Fruit fly (Drosophila melanogaster) whole organism, wandering third instar larva: Measurements from ENCODE around the gene CG13250.

Experiments used
- Dif ChIP-seq: fragments of 200-275, 200-300 bp; sonication (Bioruptor generic); optimal IDR thresholded peaks from 2 replicates; lab custom pipeline; 2018; ENCODE audit warnings: missing biosample characterization, missing genetic modification characterization; ENCODE audit not compliant: partially characterized antibody
- GATAd ChIP-seq: sonication (Bioruptor generic); optimal IDR thresholded peaks from 2 replicates; lab custom pipeline; 2016; ENCODE audit warnings: missing biosample characterization, missing genetic modification characterization
- Hr78 ChIP-seq: fragments of >200 bp; optimal IDR thresholded peaks from 2 replicates; lab custom pipeline; 2017; ENCODE audit warnings: missing biosample characterization, missing genetic modification characterization
- Hr83 ChIP-seq: fragments of 200-300 bp; sonication (Bioruptor generic); optimal IDR thresholded peaks from 2 replicates; lab custom pipeline; 2016; ENCODE audit warnings: missing biosample characterization, mild to moderate bottlenecking, missing genetic modification characterization, moderate library complexity; ENCODE audit not compliant: poor library complexity, severe bottlenecking
- Myc ChIP-seq: fragments of >200 bp; optimal IDR thresholded peaks from 2 replicates; lab custom pipeline; 2017
- Rel ChIP-seq, 2 experiments: fragments of 200-800 bp; sonication (Bioruptor generic) in 1 of 2; optimal IDR thresholded peaks; 2 replicates in 1 of 2; 3 replicates in 1 of 2; lab custom pipeline; 2016 to 2019; ENCODE audit warnings: mild to moderate bottlenecking in 2 of 2, missing biosample characterization in 2 of 2, missing genetic modification characterization in 2 of 2, moderate library complexity in 1 of 2
- br ChIP-seq: fragments of 200-800 bp; sonication (Bioruptor generic); optimal IDR thresholded peaks from 2 replicates; lab custom pipeline; 2016; ENCODE audit warnings: missing biosample characterization, missing genetic modification characterization
- dsf ChIP-seq: sonication (Bioruptor generic); optimal IDR thresholded peaks from 2 replicates; lab custom pipeline; 2016; ENCODE audit warnings: missing biosample characterization, missing genetic modification characterization, borderline replicate concordance
- h ChIP-seq: fragments of 200-800 bp; sonication (Bioruptor generic); optimal IDR thresholded peaks from 3 replicates; lab custom pipeline; 2016; ENCODE audit warnings: missing biosample characterization, mild to moderate bottlenecking, missing genetic modification characterization
- psq ChIP-seq: fragments of 200-800 bp; sonication (Bioruptor generic); optimal IDR thresholded peaks from 3 replicates; lab custom pipeline; 2017; ENCODE audit warnings: missing biosample characterization, mild to moderate bottlenecking, missing genetic modification characterization, moderate library complexity
- sage ChIP-seq: fragments of 200-800 bp; sonication (Bioruptor generic); optimal IDR thresholded peaks from 2 replicates; lab custom pipeline; 2016; ENCODE audit warnings: missing biosample characterization, mild to moderate bottlenecking, missing genetic modification characterization
- usp ChIP-seq: fragments of >200 bp; optimal IDR thresholded peaks from 2 replicates; lab custom pipeline; 2017; ENCODE audit warnings: missing biosample characterization, missing genetic modification characterization

DNA sequence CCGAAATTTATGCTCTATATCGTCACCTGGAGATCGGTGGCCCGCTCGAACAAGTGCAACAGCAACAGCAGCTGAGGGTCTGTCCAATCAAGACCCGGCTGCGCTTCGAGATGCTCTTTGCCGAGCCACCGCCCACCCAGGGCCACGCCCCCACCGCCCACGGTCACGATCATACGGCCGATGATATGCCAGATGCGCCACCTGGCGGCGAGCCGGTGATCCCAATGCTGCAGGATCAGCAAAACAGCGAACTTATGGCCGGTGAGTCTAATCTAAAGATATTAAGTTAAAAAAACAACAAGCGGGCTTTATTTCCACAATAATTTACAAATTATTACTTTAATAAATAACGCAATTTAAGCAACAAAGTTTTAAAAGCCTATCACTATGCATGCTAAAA lies 35.3 kb upstream of the CG13250 start:
- no peak for TF ChIP-seq Myc (lab: Kevin White, UChicago)
- no peak for TF ChIP-seq GATAd
- TF ChIP-seq br (GFP tag; lab: Kevin White, UChicago), result no peak
- no peak for TF ChIP-seq Hr83 (GFP tag; lab: Kevin White, UChicago)
- no peak for TF ChIP-seq usp
- no peak for TF ChIP-seq sage
- no peak for TF ChIP-seq Dif (GFP tag; lab: Kevin White, UChicago)
- no peak for TF ChIP-seq Hr78
- no peak for TF ChIP-seq Rel (GFP tag; optimal IDR thresholded peaks at IDR 0.05; lab: Kevin White, UChicago)
- TF ChIP-seq Rel (tag; optimal IDR thresholded peaks at IDR 0.05; lab: Kevin White, UChicago), result no peak
- no peak for TF ChIP-seq h
- TF ChIP-seq dsf, result no peak
- TF ChIP-seq psq (GFP tag; lab: Kevin White, UChicago), result no peak
